Worm (Caenorhabditis elegans): ENCODE measurements around the gene spp-13.

Gene spp-13

ce11 chrX:8418382-8418781 is at the start of gene spp-13:
TSS of gene spp-13 (minus strand) at chrX:8418524.
- TF ChIP-seq T22C8.4 (GFP tag; IDR thresholded peaks at IDR 0.05) (no peak), flt-1 (GFP tag; IDR thresholded peaks at IDR 0.05) (no peak), klf-2 (GFP tag; conservative IDR thresholded peaks at IDR 0.05) (no peak), tab-1 (GFP tag; IDR thresholded peaks at IDR 0.05) (no peak), med-1 (GFP tag; optimal IDR thresholded peaks at IDR 0.05; ENCODE audit: insufficient read depth) (no peak), cog-1 (tag; optimal IDR thresholded peaks at IDR 0.05) (no peak), ref-1 (GFP tag; conservative IDR thresholded peaks at IDR 0.05) (no peak), ztf-29 (GFP tag; IDR thresholded peaks at IDR 0.05) (no peak), ztf-23 (GFP tag; IDR thresholded peaks at IDR 0.05) (no peak)

- no peak for TF ChIP-seq flt-1 (GFP tag; IDR thresholded peaks at IDR 0.05)
- no peak for TF ChIP-seq ztf-29 (GFP tag; IDR thresholded peaks at IDR 0.05)
- TF ChIP-seq cog-1 (tag; optimal IDR thresholded peaks at IDR 0.05), result no peak
- no peak for TF ChIP-seq klf-2 (GFP tag; conservative IDR thresholded peaks at IDR 0.05)
- TF ChIP-seq med-1 (GFP tag; optimal IDR thresholded peaks at IDR 0.05; ENCODE audit: insufficient read depth), result no peak
- TF ChIP-seq ztf-23 (GFP tag; IDR thresholded peaks at IDR 0.05), result no peak
- TF ChIP-seq tab-1 (GFP tag; IDR thresholded peaks at IDR 0.05), result no peak
- TF ChIP-seq ref-1 (GFP tag; conservative IDR thresholded peaks at IDR 0.05), result no peak
- no peak for TF ChIP-seq T22C8.4 (GFP tag; IDR thresholded peaks at IDR 0.05)
These were observed 45.6 kb upstream of the spp-13 start for ce11 chrX:8463889-8464444.

- TF ChIP-seq med-1 (GFP tag; optimal IDR thresholded peaks at IDR 0.05; ENCODE audit: insufficient read depth) (no peak), cog-1 (tag; optimal IDR thresholded peaks at IDR 0.05) (no peak), tab-1 (GFP tag; IDR thresholded peaks at IDR 0.05) (no peak), ref-1 (GFP tag; conservative IDR thresholded peaks at IDR 0.05) (no peak), flt-1 (GFP tag; IDR thresholded peaks at IDR 0.05) (no peak), ztf-29 (GFP tag; IDR thresholded peaks at IDR 0.05) (no peak), T22C8.4 (GFP tag; IDR thresholded peaks at IDR 0.05) (no peak)
These were observed 44.8 kb upstream of the spp-13 start, which contains the start of gene F16F9.4 for ce11 chrX:8463085-8463645. TSS of gene F16F9.4 (minus strand) at chrX:8463360.

ce11 chrX:8460958-8461357 is 42.6 kb upstream of the spp-13 start:
- TF ChIP-seq T22C8.4 (GFP tag; IDR thresholded peaks at IDR 0.05), result no peak
- TF ChIP-seq ztf-23 (GFP tag; IDR thresholded peaks at IDR 0.05), result no peak
- TF ChIP-seq flt-1 (GFP tag; IDR thresholded peaks at IDR 0.05), result no peak
- no peak for TF ChIP-seq tab-1 (GFP tag; IDR thresholded peaks at IDR 0.05)
- TF ChIP-seq klf-2 (GFP tag; conservative IDR thresholded peaks at IDR 0.05), result no peak

- TF ChIP-seq med-1 (GFP tag; optimal IDR thresholded peaks at IDR 0.05; ENCODE audit: insufficient read depth) (no peak), ref-1 (GFP tag; conservative IDR thresholded peaks at IDR 0.05) (no peak), ztf-23 (GFP tag; IDR thresholded peaks at IDR 0.05) (no peak), klf-2 (GFP tag; conservative IDR thresholded peaks at IDR 0.05) (no peak), ztf-29 (GFP tag; IDR thresholded peaks at IDR 0.05) (no peak)
These were observed 41.5 kb upstream of the spp-13 start for ce11 chrX:8459789-8460188.

ce11 chrX:8457314-8457713 is 39.0 kb upstream of the spp-13 start, which contains the start of gene F16F9.3:
TSS of gene F16F9.3 (plus strand) at chrX:8457614.
- no peak for TF ChIP-seq med-1 (GFP tag; optimal IDR thresholded peaks at IDR 0.05; ENCODE audit: insufficient read depth)
- no peak for TF ChIP-seq tab-1 (GFP tag; IDR thresholded peaks at IDR 0.05)
- no peak for TF ChIP-seq T22C8.4 (GFP tag; IDR thresholded peaks at IDR 0.05)
- TF ChIP-seq cog-1 (tag; optimal IDR thresholded peaks at IDR 0.05), result no peak
- no peak for TF ChIP-seq ztf-29 (GFP tag; IDR thresholded peaks at IDR 0.05)
- no peak for TF ChIP-seq flt-1 (GFP tag; IDR thresholded peaks at IDR 0.05)

ce11 chrX:8455590-8456166 is 37.4 kb upstream of the spp-13 start, which contains the start of gene dpy-6:
TSS of gene dpy-6 (minus strand) at chrX:8455640.
- no peak for TF ChIP-seq ref-1 (GFP tag; conservative IDR thresholded peaks at IDR 0.05)
- TF ChIP-seq ztf-23 (GFP tag; IDR thresholded peaks at IDR 0.05), result no peak
- TF ChIP-seq cog-1 (tag; optimal IDR thresholded peaks at IDR 0.05), result no peak
- no peak for TF ChIP-seq tab-1 (GFP tag; IDR thresholded peaks at IDR 0.05)
- TF ChIP-seq med-1 (GFP tag; optimal IDR thresholded peaks at IDR 0.05; ENCODE audit: insufficient read depth), result no peak
- no peak for TF ChIP-seq flt-1 (GFP tag; IDR thresholded peaks at IDR 0.05)
- TF ChIP-seq ztf-29 (GFP tag; IDR thresholded peaks at IDR 0.05), result no peak
- no peak for TF ChIP-seq T22C8.4 (GFP tag; IDR thresholded peaks at IDR 0.05)
- no peak for TF ChIP-seq klf-2 (GFP tag; conservative IDR thresholded peaks at IDR 0.05)

ce11 chrX:8446108-8446507 is 27.8 kb upstream of the spp-13 start, which contains the start of gene F16F9.1:
TSS of gene F16F9.1 (plus strand) at chrX:8446408.
- TF ChIP-seq tab-1 (GFP tag; IDR thresholded peaks at IDR 0.05) (no peak), T22C8.4 (GFP tag; IDR thresholded peaks at IDR 0.05) (no peak), ztf-29 (GFP tag; IDR thresholded peaks at IDR 0.05) (no peak), med-1 (GFP tag; optimal IDR thresholded peaks at IDR 0.05; ENCODE audit: insufficient read depth) (no peak), ref-1 (GFP tag; conservative IDR thresholded peaks at IDR 0.05) (no peak), ztf-23 (GFP tag; IDR thresholded peaks at IDR 0.05) (no peak), klf-2 (GFP tag; conservative IDR thresholded peaks at IDR 0.05) (no peak), cog-1 (tag; optimal IDR thresholded peaks at IDR 0.05) (no peak)

- TF ChIP-seq ztf-23 (GFP tag; IDR thresholded peaks at IDR 0.05) (no peak), flt-1 (GFP tag; IDR thresholded peaks at IDR 0.05) (no peak), ztf-29 (GFP tag; IDR thresholded peaks at IDR 0.05) (no peak), cog-1 (tag; optimal IDR thresholded peaks at IDR 0.05) (no peak), klf-2 (GFP tag; conservative IDR thresholded peaks at IDR 0.05) (no peak), T22C8.4 (GFP tag; IDR thresholded peaks at IDR 0.05) (no peak), tab-1 (GFP tag; IDR thresholded peaks at IDR 0.05) (no peak), ref-1 (GFP tag; conservative IDR thresholded peaks at IDR 0.05) (no peak), med-1 (GFP tag; optimal IDR thresholded peaks at IDR 0.05; ENCODE audit: insufficient read depth) (no peak)
These were observed 26.6 kb upstream of the spp-13 start for ce11 chrX:8444922-8445321.

All from whole organism, midembryonic.